Fruit fly (Drosophila melanogaster): ENCODE measurements around the gene CG8997.

CG8997 gene

dm6 chr2L:13838647-13839390 lies 6.3 kb downstream of the CG8997 start (continued):
- TF ChIP-seq CG8290 (GFP tag; optimal IDR thresholded peaks at IDR 0.05) = peak; percentile 14
- TF ChIP-seq CG8290 (tag; optimal IDR thresholded peaks at IDR 0.05) = peak in 1 of 2 experiments; percentile 55
- peak; percentile 24 for TF ChIP-seq CG12659 (GFP tag; optimal IDR thresholded peaks at IDR 0.05)
- TF ChIP-seq Eip74EF (GFP tag; optimal IDR thresholded peaks at IDR 0.05) = no peak
- no peak for TF ChIP-seq pan (optimal IDR thresholded peaks at IDR 0.05)
- TF ChIP-seq pan (GFP tag; optimal IDR thresholded peaks at IDR 0.05 in 1 of 2, IDR thresholded peaks at IDR 0.05 in 1 of 2) = peak in 1 of 2 experiments; percentile 22
- TF ChIP-seq zf30C (GFP tag; optimal IDR thresholded peaks at IDR 0.05) = no peak
- peak; percentile 9 for TF ChIP-seq CG2875 (GFP tag; optimal IDR thresholded peaks at IDR 0.05)
- peak; percentile 4 for TF ChIP-seq NK7.1 (GFP tag; optimal IDR thresholded peaks at IDR 0.05)
- no peak for TF ChIP-seq ham (GFP tag; IDR thresholded peaks at IDR 0.05)
- TF ChIP-seq Max (GFP tag; optimal IDR thresholded peaks at IDR 0.05) = no peak
- no peak for TF ChIP-seq HmgZ (tag; optimal IDR thresholded peaks at IDR 0.05)
- no peak for TF ChIP-seq E2f2 (GFP tag; IDR thresholded peaks at IDR 0.05)
- TF ChIP-seq fd64A (GFP tag; optimal IDR thresholded peaks at IDR 0.05) = peak; percentile 38
- no peak for TF ChIP-seq hkb (optimal IDR thresholded peaks at IDR 0.05)
- TF ChIP-seq hkb (GFP tag; IDR thresholded peaks at IDR 0.05) = peak; percentile 34; the same call in 1 of the 2 replicates
- TF ChIP-seq Usf (GFP tag; optimal IDR thresholded peaks at IDR 0.05) = no peak
- TF ChIP-seq CG30431 (GFP tag; optimal IDR thresholded peaks at IDR 0.05) = no peak
- no peak for TF ChIP-seq Sox102F (GFP tag; optimal IDR thresholded peaks at IDR 0.05)
- TF ChIP-seq CG10274 (GFP tag; optimal IDR thresholded peaks at IDR 0.05) = no peak
- TF ChIP-seq CG34224 (GFP tag; IDR thresholded peaks at IDR 0.05; ENCODE audit: partially characterized antibody) = no peak
- TF ChIP-seq Adf1 (GFP tag; IDR thresholded peaks at IDR 0.05) = no peak
- TF ChIP-seq grn (GFP tag; optimal IDR thresholded peaks at IDR 0.05) = peak; percentile 82
- no peak for TF ChIP-seq MESR4 (GFP tag; optimal IDR thresholded peaks at IDR 0.05)
- no peak for TF ChIP-seq CG4404 (GFP tag; IDR thresholded peaks at IDR 0.05)
- TF ChIP-seq sqz (GFP tag; optimal IDR thresholded peaks at IDR 0.05) = no peak
- TF ChIP-seq tup (GFP tag; optimal IDR thresholded peaks at IDR 0.05) = no peak
- TF ChIP-seq CG17612 (GFP tag; IDR thresholded peaks at IDR 0.05) = no peak
- no peak; the same call in 2 of the 3 replicates for TF ChIP-seq CG11695 (GFP tag; IDR thresholded peaks at IDR 0.05)
- TF ChIP-seq CG8089 (GFP tag; optimal IDR thresholded peaks at IDR 0.05) = peak; percentile 9
- no peak for TF ChIP-seq dimm (GFP tag; IDR thresholded peaks at IDR 0.05)
- TF ChIP-seq lola (GFP tag; optimal IDR thresholded peaks at IDR 0.05) = no peak
- TF ChIP-seq CG8478 (optimal IDR thresholded peaks at IDR 0.05) = no peak
- TF ChIP-seq CG11504 (tag; optimal IDR thresholded peaks at IDR 0.05) = peak; percentile 39
- peak; percentile 27 for TF ChIP-seq Hand (GFP tag; optimal IDR thresholded peaks at IDR 0.05)
- TF ChIP-seq CG3281 (GFP tag; optimal IDR thresholded peaks at IDR 0.05) = peak; percentile 25
- TF ChIP-seq Stat92E (GFP tag; optimal IDR thresholded peaks at IDR 0.05) = no peak
- peak; percentile 38 for TF ChIP-seq CG3838 (GFP tag; optimal IDR thresholded peaks at IDR 0.05)
- TF ChIP-seq onecut (GFP tag; IDR thresholded peaks at IDR 0.05) = no peak
- no peak for TF ChIP-seq CG7786 (GFP tag; optimal IDR thresholded peaks at IDR 0.05)
- TF ChIP-seq dan (GFP tag; IDR thresholded peaks at IDR 0.05) = no peak
- TF ChIP-seq luna (GFP tag; optimal IDR thresholded peaks at IDR 0.05) = no peak
- TF ChIP-seq da (GFP tag; optimal IDR thresholded peaks at IDR 0.05) = no peak
- TF ChIP-seq vfl (GFP tag; optimal IDR thresholded peaks at IDR 0.05) = no peak
- TF ChIP-seq PHDP (tag; optimal IDR thresholded peaks at IDR 0.05) = peak; percentile 54
- TF ChIP-seq Dfd (GFP tag; optimal IDR thresholded peaks at IDR 0.05) = no peak
- TF ChIP-seq CG10431 (GFP tag; optimal IDR thresholded peaks at IDR 0.05) = no peak
- no peak for TF ChIP-seq br (optimal IDR thresholded peaks at IDR 0.05)
- TF ChIP-seq Hmx (GFP tag; optimal IDR thresholded peaks at IDR 0.05) = no peak
- no peak for TF ChIP-seq mld (GFP tag; IDR thresholded peaks at IDR 0.05; ENCODE audit: partially characterized antibody)
- TF ChIP-seq zfh1 (GFP tag; IDR thresholded peaks at IDR 0.05) = no peak
